Worm (Caenorhabditis elegans): ENCODE results near the gene T11F9.14.

- TF ChIP-seq tab-1 (GFP tag; IDR thresholded peaks at IDR 0.05): no peak
- TF ChIP-seq med-1 (GFP tag; optimal IDR thresholded peaks at IDR 0.05; ENCODE audit: insufficient read depth): no peak
- TF ChIP-seq klf-2 (GFP tag; conservative IDR thresholded peaks at IDR 0.05): no peak
- no peak for TF ChIP-seq ztf-23 (GFP tag; IDR thresholded peaks at IDR 0.05)
- no peak for TF ChIP-seq T22C8.4 (GFP tag; IDR thresholded peaks at IDR 0.05)
- TF ChIP-seq ztf-29 (GFP tag; IDR thresholded peaks at IDR 0.05): no peak
- no peak for TF ChIP-seq flt-1 (GFP tag; IDR thresholded peaks at IDR 0.05)
- no peak for TF ChIP-seq cog-1 (tag; optimal IDR thresholded peaks at IDR 0.05)
- TF ChIP-seq ref-1 (GFP tag; conservative IDR thresholded peaks at IDR 0.05): no peak
These were observed 39.6 kb upstream of the T11F9.14 start, which contains the start of the genes C55A6.11 and C55A6.7 for ce11 chrV:11520215-11520614.
